Fruit fly (Drosophila melanogaster) Kc167 (cell line): ENCODE measurements around the gene Acp29AB.

Experiments
- Myc ChIP-seq: fragments of >200 bp; optimal IDR thresholded peaks from 2 replicates; lab custom pipeline; 2017; ENCODE audit warnings: missing external identifiers
- Sin3A ChIP-seq: fragments of >200 bp; optimal IDR thresholded peaks from 2 replicates; lab custom pipeline; 2018; ENCODE audit warnings: missing external identifiers
- h ChIP-seq: fragments of >200 bp; optimal IDR thresholded peaks from 3 replicates; lab custom pipeline; 2018; ENCODE audit warnings: missing external identifiers
- insv ChIP-seq: fragments of >200 bp; optimal IDR thresholded peaks from 3 replicates; lab custom pipeline; 2018; ENCODE audit warnings: missing external identifiers
- psq ChIP-seq: fragments of >200 bp; optimal IDR thresholded peaks from 2 replicates; lab custom pipeline; 2017; ENCODE audit warnings: missing external identifiers
- ttk ChIP-seq: sonication (Bioruptor generic); optimal IDR thresholded peaks from 2 replicates; lab custom pipeline; 2017; ENCODE audit warnings: missing external identifiers

The Acp29AB gene

dm6 chr2L:8421717-8422116, 28.7 kb upstream of the Acp29AB start:
- TF ChIP-seq ttk (lab: Kevin White, UChicago) (no peak), insv (no peak)

- TF ChIP-seq h (lab: Kevin White, UChicago) (no peak), psq (lab: Kevin White, UChicago) (no peak), ttk (lab: Kevin White, UChicago) (no peak), insv (no peak), Myc (lab: Kevin White, UChicago) (no peak), Sin3A (lab: Kevin White, UChicago) (no peak)
Measured at dm6 chr2L:8420259-8420930, 27.4 kb upstream of the Acp29AB start.

dm6 chr2L:8419382-8419940, 26.4 kb upstream of the Acp29AB start:
- TF ChIP-seq h (lab: Kevin White, UChicago) (no peak), psq (lab: Kevin White, UChicago) (no peak), insv (no peak), Myc (lab: Kevin White, UChicago) (no peak), Sin3A (lab: Kevin White, UChicago) (no peak), ttk (lab: Kevin White, UChicago) (no peak)

- no peak for TF ChIP-seq Myc (lab: Kevin White, UChicago)
- TF ChIP-seq Sin3A (lab: Kevin White, UChicago): no peak
- no peak for TF ChIP-seq psq (lab: Kevin White, UChicago)
- no peak for TF ChIP-seq h (lab: Kevin White, UChicago)
- no peak for TF ChIP-seq insv
- TF ChIP-seq ttk (lab: Kevin White, UChicago): no peak
Measured at dm6 chr2L:8418113-8418885, 25.3 kb upstream of the Acp29AB start.

dm6 chr2L:8417562-8417961, 24.5 kb upstream of the Acp29AB start:
- no peak for TF ChIP-seq insv

dm6 chr2L:8416350-8417046, 23.5 kb upstream of the Acp29AB start:
- TF ChIP-seq Sin3A (lab: Kevin White, UChicago) (no peak), ttk (lab: Kevin White, UChicago) (no peak), Myc (lab: Kevin White, UChicago) (no peak)

- TF ChIP-seq Sin3A (lab: Kevin White, UChicago) (no peak), h (lab: Kevin White, UChicago) (no peak), Myc (lab: Kevin White, UChicago) (no peak), insv (no peak), ttk (lab: Kevin White, UChicago) (no peak), psq (lab: Kevin White, UChicago) (no peak)
Measured at dm6 chr2L:8414887-8415883, 22.2 kb upstream of the Acp29AB start, which contains the start of the genes CG13398 and Akap200. TSS of gene CG13398 (minus strand) at chr2L:8415256. TSS of gene Akap200 (plus strand) at chr2L:8415690.

dm6 chr2L:8411530-8411929, 18.5 kb upstream of the Acp29AB start, which contains the start of gene Naglu:
TSS of gene Naglu (minus strand) at chr2L:8411868.
- TF ChIP-seq ttk (lab: Kevin White, UChicago) (no peak), Myc (lab: Kevin White, UChicago) (no peak), psq (lab: Kevin White, UChicago) (no peak), h (lab: Kevin White, UChicago) (no peak), Sin3A (lab: Kevin White, UChicago) (no peak), insv (no peak)

dm6 chr2L:8403286-8404270, 10.6 kb upstream of the Acp29AB start, which contains the start of gene emb:
TSS of gene emb (plus strand) at chr2L:8403573.
- TF ChIP-seq psq (lab: Kevin White, UChicago) (peak; percentile 68), Myc (lab: Kevin White, UChicago) (no peak)

- TF ChIP-seq Myc (lab: Kevin White, UChicago) (no peak), ttk (lab: Kevin White, UChicago) (no peak), psq (lab: Kevin White, UChicago) (no peak), Sin3A (lab: Kevin White, UChicago) (no peak), insv (no peak), h (lab: Kevin White, UChicago) (no peak)
Measured at dm6 chr2L:8402928-8403285, 9.9 kb upstream of the Acp29AB start, which contains the start of gene fy. TSS of gene fy (minus strand) at chr2L:8403280.
